Worm (Caenorhabditis elegans): ENCODE measurements around the gene utx-1.
A peak's percentile ranks its signal among the peaks of the same experiment; 100 is the strongest.

Gene utx-1

DNA sequence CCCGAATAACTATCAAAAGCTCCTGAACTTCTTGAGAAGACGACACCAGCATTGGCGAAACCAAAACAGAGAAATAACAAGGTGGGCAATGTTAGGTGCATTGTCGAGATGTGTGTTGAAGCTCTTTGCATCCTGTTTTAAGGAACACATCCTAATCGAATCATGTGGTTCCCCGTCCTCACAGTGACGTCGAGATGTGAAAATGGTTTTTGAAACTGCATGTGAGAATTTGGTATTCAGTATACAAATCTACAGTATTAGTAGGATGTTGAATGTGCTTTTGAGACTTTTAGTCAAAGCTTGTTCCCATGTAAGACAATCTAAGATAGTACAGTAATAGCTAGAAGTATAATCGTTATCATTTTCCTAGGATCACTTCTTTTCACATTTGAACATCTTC is 40.7 kb downstream of the utx-1 start, which contains the start of gene F18E9.7:
TSS of gene F18E9.7 (minus strand) at position 101 of the 400 bp plus-strand sequence.
- TF ChIP-seq F13C5.2 (tag; optimal IDR thresholded peaks at IDR 0.05) (no peak), ama-1 (optimal IDR thresholded peaks at IDR 0.05) (no peak), tra-4 (tag; optimal IDR thresholded peaks at IDR 0.05) (no peak), scrt-1 (GFP tag; IDR thresholded peaks at IDR 0.05) (no peak), ceh-36 (tag; optimal IDR thresholded peaks at IDR 0.05) (no peak), hnd-1 (tag; optimal IDR thresholded peaks at IDR 0.05) (no peak), flt-1 (GFP tag; IDR thresholded peaks at IDR 0.05) (no peak)

DNA sequence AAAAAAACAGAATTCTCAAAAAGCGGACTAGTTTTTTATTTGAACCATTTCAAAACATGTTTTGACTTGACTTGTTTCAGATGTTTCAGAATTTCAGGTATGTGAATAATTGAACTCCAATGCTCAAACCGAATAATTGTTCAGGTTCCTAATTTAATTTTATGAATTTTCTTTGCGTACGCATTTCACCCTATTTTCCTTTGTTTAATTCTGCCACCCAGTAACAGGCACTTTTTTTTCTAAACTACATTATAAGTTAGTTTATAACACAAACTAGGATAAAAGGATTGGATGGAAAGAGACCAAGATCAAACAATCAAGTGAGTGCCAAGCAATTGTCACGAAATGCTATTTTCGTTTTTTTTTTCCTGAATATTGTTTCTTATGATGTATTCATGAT is 41.5 kb downstream of the utx-1 start:
- TF ChIP-seq flt-1 (GFP tag; IDR thresholded peaks at IDR 0.05): no peak
- TF ChIP-seq ets-7 (tag; optimal IDR thresholded peaks at IDR 0.05): no peak
- no peak for TF ChIP-seq tra-4 (tag; optimal IDR thresholded peaks at IDR 0.05)
- no peak for TF ChIP-seq ceh-36 (tag; optimal IDR thresholded peaks at IDR 0.05)
- no peak for TF ChIP-seq hmbx-1 (tag; optimal IDR thresholded peaks at IDR 0.05)
- TF ChIP-seq tbx-37 (GFP tag; conservative IDR thresholded peaks at IDR 0.05): no peak
- TF ChIP-seq ama-1 (optimal IDR thresholded peaks at IDR 0.05): no peak
- no peak for TF ChIP-seq hnd-1 (tag; optimal IDR thresholded peaks at IDR 0.05)
- no peak for TF ChIP-seq scrt-1 (GFP tag; IDR thresholded peaks at IDR 0.05)
- TF ChIP-seq tbx-11 (GFP tag; IDR thresholded peaks at IDR 0.05): no peak
- TF ChIP-seq aly-1 (tag; optimal IDR thresholded peaks at IDR 0.05): no peak
- no peak for TF ChIP-seq sea-1 (GFP tag; conservative IDR thresholded peaks at IDR 0.05)
- no peak for TF ChIP-seq ceh-13 (GFP tag; optimal IDR thresholded peaks at IDR 0.05)
- TF ChIP-seq B0310.2 (tag; optimal IDR thresholded peaks at IDR 0.05): no peak
- no peak for TF ChIP-seq pes-1 (GFP tag; IDR thresholded peaks at IDR 0.05)
- no peak for TF ChIP-seq F13C5.2 (tag; optimal IDR thresholded peaks at IDR 0.05)

DNA sequence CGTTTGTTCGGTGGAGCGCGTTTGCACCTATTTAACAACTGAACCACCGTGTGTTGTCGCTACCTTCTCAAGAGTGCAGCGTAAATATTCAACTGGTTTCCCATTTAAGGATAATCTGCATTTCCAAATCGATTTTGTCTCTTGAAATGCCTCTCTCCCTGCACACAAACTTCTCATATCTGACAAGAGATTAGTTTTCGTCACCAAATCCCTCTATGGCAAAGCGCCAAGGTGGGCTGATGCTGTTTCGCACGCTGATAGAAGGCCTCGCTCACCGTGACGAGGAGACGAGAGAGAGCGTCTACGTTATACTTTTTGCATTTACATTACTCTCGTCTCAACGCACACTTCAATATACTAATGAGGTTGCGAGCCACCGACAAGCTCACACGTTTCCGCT is 42.8 kb downstream of the utx-1 start:
- TF ChIP-seq flt-1 (GFP tag; IDR thresholded peaks at IDR 0.05) (no peak), hnd-1 (tag; optimal IDR thresholded peaks at IDR 0.05) (no peak), ceh-13 (GFP tag; optimal IDR thresholded peaks at IDR 0.05) (no peak), aly-1 (tag; optimal IDR thresholded peaks at IDR 0.05) (no peak), B0310.2 (tag; optimal IDR thresholded peaks at IDR 0.05) (no peak), ets-7 (tag; optimal IDR thresholded peaks at IDR 0.05) (no peak)

DNA sequence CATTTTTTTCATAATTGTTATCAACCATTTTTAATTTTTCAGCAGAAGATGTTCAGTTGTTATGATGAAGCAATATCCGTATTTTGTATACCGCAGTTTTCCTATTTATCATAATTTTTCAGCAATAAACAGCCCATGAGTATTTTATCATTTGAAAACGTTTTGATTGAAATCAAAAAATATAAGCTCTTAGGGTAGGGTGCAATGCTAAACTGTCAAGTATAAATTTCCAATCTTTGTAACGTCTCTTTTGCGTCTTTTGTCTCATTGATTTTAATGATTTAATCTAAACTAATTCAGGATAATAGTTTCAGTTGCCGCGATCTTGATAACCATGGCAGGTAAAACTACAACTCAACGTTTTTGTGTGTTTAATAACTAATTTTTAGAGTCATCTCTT is 44.3 kb downstream of the utx-1 start, which contains the start of gene F18E9.1:
TSS of gene F18E9.1 (plus strand) at position 301 of the 400 bp plus-strand sequence.
- TF ChIP-seq pes-1 (GFP tag; IDR thresholded peaks at IDR 0.05) (no peak), tbx-11 (GFP tag; IDR thresholded peaks at IDR 0.05) (no peak), tra-4 (tag; optimal IDR thresholded peaks at IDR 0.05) (no peak), ceh-36 (tag; optimal IDR thresholded peaks at IDR 0.05) (no peak), ceh-13 (GFP tag; optimal IDR thresholded peaks at IDR 0.05) (no peak), sea-1 (GFP tag; conservative IDR thresholded peaks at IDR 0.05) (no peak), flt-1 (GFP tag; IDR thresholded peaks at IDR 0.05) (no peak), F13C5.2 (tag; optimal IDR thresholded peaks at IDR 0.05) (no peak), hmg-4 (GFP tag; optimal IDR thresholded peaks at IDR 0.05) (no peak), ama-1 (optimal IDR thresholded peaks at IDR 0.05) (no peak), scrt-1 (GFP tag; IDR thresholded peaks at IDR 0.05) (no peak), aly-1 (tag; optimal IDR thresholded peaks at IDR 0.05) (no peak)

DNA sequence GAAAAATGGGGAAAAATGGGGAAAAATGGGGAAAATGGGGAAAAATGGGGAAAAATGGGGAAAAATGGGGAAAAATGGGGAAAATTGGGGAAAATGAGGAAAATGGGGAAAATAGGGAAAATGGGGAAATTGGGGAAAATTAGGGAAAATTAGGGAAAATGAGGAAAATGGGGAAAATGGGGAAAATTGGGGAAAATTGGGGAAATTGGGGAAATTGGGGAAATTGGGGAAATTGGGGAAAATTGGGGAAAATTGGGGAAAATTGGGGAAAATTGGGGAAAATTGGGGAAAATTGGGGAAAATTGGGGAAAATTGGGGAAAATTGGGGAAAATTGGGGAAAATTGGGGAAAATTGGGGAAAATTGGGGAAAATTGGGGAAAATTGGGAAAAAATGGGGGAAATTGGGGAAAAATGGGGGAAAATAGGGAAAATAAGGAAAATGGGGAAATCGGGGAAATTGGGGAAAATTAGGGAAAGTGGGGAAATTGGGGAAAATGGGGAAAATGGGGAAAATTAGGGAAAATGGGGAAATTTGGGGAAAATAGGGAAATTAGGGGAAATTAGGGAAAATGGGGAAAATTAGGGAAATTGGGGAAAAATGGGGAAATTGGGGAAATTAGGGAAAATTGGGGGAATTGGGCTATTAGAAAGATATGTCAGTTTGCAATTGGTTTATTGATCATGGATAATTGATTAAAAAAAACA is 45.9 kb downstream of the utx-1 start:
- TF ChIP-seq hnd-1 (tag; optimal IDR thresholded peaks at IDR 0.05) (peak; percentile 49), tbx-11 (GFP tag; IDR thresholded peaks at IDR 0.05) (peak; percentile 80), pes-1 (GFP tag; IDR thresholded peaks at IDR 0.05) (peak; percentile 38; the same call in 1 of the 2 replicates), ceh-36 (tag; optimal IDR thresholded peaks at IDR 0.05) (no peak), B0310.2 (tag; optimal IDR thresholded peaks at IDR 0.05) (peak; percentile 48), tbx-37 (GFP tag; conservative IDR thresholded peaks at IDR 0.05) (peak; percentile 33; the same call in 1 of the 2 replicates), hmg-4 (GFP tag; optimal IDR thresholded peaks at IDR 0.05) (no peak), hmbx-1 (tag; optimal IDR thresholded peaks at IDR 0.05) (peak; percentile 32), scrt-1 (GFP tag; IDR thresholded peaks at IDR 0.05) (peak; percentile 55; the same call in 1 of the 2 replicates), sea-1 (GFP tag; conservative IDR thresholded peaks at IDR 0.05) (peak; percentile 74; the same call in 1 of the 2 replicates), ceh-13 (GFP tag; optimal IDR thresholded peaks at IDR 0.05) (no peak), F13C5.2 (tag; optimal IDR thresholded peaks at IDR 0.05) (no peak), ets-7 (tag; optimal IDR thresholded peaks at IDR 0.05) (no peak), flt-1 (GFP tag; IDR thresholded peaks at IDR 0.05) (peak; percentile 14; the same call in 1 of the 2 replicates), ama-1 (optimal IDR thresholded peaks at IDR 0.05) (no peak)

DNA sequence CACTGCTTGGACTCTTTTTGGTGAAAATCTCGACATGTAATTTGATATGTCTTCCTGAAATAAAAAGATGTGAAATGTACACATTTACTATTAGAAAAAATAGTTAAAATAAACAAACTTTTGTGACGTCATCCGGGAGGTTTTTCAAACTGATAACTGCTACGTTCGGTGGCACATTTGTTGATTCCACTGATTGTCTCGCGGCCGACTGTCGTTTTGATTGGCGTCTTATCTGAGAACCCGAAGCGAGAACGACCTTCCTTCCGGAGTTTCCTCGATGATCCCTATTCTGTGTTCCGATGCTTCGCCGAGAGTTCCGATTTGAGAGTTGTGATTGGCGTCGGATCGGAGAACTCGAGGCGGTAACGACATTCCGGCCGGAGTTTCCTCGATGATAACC is 47.2 kb downstream of the utx-1 start:
- no peak for TF ChIP-seq flt-1 (GFP tag; IDR thresholded peaks at IDR 0.05)
- no peak for TF ChIP-seq scrt-1 (GFP tag; IDR thresholded peaks at IDR 0.05)
- TF ChIP-seq hmbx-1 (tag; optimal IDR thresholded peaks at IDR 0.05): no peak
- no peak for TF ChIP-seq hmg-4 (GFP tag; optimal IDR thresholded peaks at IDR 0.05)
- TF ChIP-seq ceh-13 (GFP tag; optimal IDR thresholded peaks at IDR 0.05): no peak
- TF ChIP-seq B0310.2 (tag; optimal IDR thresholded peaks at IDR 0.05): no peak
- no peak for TF ChIP-seq F13C5.2 (tag; optimal IDR thresholded peaks at IDR 0.05)
- TF ChIP-seq aly-1 (tag; optimal IDR thresholded peaks at IDR 0.05): no peak
- no peak for TF ChIP-seq tbx-11 (GFP tag; IDR thresholded peaks at IDR 0.05)
- no peak for TF ChIP-seq tbx-37 (GFP tag; conservative IDR thresholded peaks at IDR 0.05)
- TF ChIP-seq pes-1 (GFP tag; IDR thresholded peaks at IDR 0.05): no peak
- TF ChIP-seq ama-1 (optimal IDR thresholded peaks at IDR 0.05): no peak
- no peak for TF ChIP-seq ceh-36 (tag; optimal IDR thresholded peaks at IDR 0.05)
- no peak for TF ChIP-seq ets-7 (tag; optimal IDR thresholded peaks at IDR 0.05)
- no peak for TF ChIP-seq hnd-1 (tag; optimal IDR thresholded peaks at IDR 0.05)
- TF ChIP-seq tra-4 (tag; optimal IDR thresholded peaks at IDR 0.05): no peak
- no peak for TF ChIP-seq sea-1 (GFP tag; conservative IDR thresholded peaks at IDR 0.05)

DNA sequence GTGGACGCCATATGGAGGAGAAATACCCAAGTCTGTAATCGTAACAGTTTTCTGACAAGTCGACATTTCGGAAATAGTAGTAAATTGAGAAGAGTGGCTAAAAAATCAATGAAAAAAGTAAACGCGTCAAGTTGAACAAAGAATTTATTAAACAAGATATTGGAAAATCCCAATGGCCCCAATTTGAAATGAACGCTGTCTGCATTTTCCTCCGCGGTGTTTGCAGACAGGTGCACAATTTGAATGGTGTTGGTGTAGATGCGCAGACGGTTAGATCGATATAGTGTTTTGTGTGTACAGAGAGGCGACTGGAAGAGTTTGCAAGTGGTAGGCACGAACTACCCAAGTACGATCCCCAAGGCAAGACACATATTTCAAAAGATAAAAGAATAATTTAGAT is 48.1 kb downstream of the utx-1 start, which contains the start of the genes H35N09.2 and H35N09.1:
TSS of gene H35N09.2 (minus strand) at position 54 of the 400 bp plus-strand sequence.
TSS of gene H35N09.1 (plus strand) at position 335 of the 400 bp plus-strand sequence.
- TF ChIP-seq F13C5.2 (tag; optimal IDR thresholded peaks at IDR 0.05) (peak; percentile 53), ama-1 (optimal IDR thresholded peaks at IDR 0.05) (no peak), ceh-36 (tag; optimal IDR thresholded peaks at IDR 0.05) (no peak), ets-7 (tag; optimal IDR thresholded peaks at IDR 0.05) (no peak)
